Worm (Caenorhabditis elegans) whole organism, mixed stage, embryonic: Measurements from ENCODE around the gene pal-1.

Experiments used
- blmp-1 ChIP-seq: fragments of 150-350 bp; optimal IDR thresholded peaks from 2 replicates; lab custom pipeline; 2014; ENCODE audit warnings: missing biosample characterization, missing genetic modification characterization
- ceh-43 ChIP-seq: fragments of 200-800 bp; sonication (Bioruptor generic); optimal IDR thresholded peaks from 2 replicates; lab custom pipeline; 2018; ENCODE audit warnings: mild to moderate bottlenecking, missing genetic modification characterization, moderate library complexity, missing compliant biosample characterization
- ces-1 ChIP-seq: fragments of 150-350 bp; optimal IDR thresholded peaks from 2 replicates; lab custom pipeline; 2014; ENCODE audit warnings: missing biosample characterization, missing genetic modification reagents, missing genetic modification characterization
- cnd-1 ChIP-seq: fragments of 200-800 bp; sonication (Bioruptor generic); optimal IDR thresholded peaks from 2 replicates; lab custom pipeline; 2018; ENCODE audit warnings: mild to moderate bottlenecking, missing genetic modification characterization, missing compliant biosample characterization
- drap-1 ChIP-seq: fragments of 200-800 bp; sonication (Bioruptor generic); optimal IDR thresholded peaks from 3 replicates; lab custom pipeline; 2018; ENCODE audit warnings: mild to moderate bottlenecking, missing genetic modification characterization, missing compliant biosample characterization
- elt-1 ChIP-seq: sonication (generic microtip); optimal IDR thresholded peaks from 2 replicates; lab custom pipeline; 2017; ENCODE audit warnings: missing genetic modification characterization, mild to moderate bottlenecking, missing compliant biosample characterization, antibody characterized with exemption, moderate library complexity, borderline replicate concordance; ENCODE audit not compliant: insufficient read depth
- elt-3 ChIP-seq: fragments of 150-350 bp; optimal IDR thresholded peaks from 2 replicates; lab custom pipeline; 2014; ENCODE audit warnings: missing biosample characterization, missing genetic modification characterization
- flh-1 ChIP-seq: fragments of 200-800 bp; sonication (Bioruptor generic); optimal IDR thresholded peaks from 2 replicates; lab custom pipeline; 2018; ENCODE audit warnings: mild to moderate bottlenecking, missing genetic modification characterization, moderate library complexity, missing compliant biosample characterization
- ham-2 ChIP-seq: fragments of 200-800 bp; sonication (Bioruptor generic); optimal IDR thresholded peaks from 2 replicates; lab custom pipeline; 2018; ENCODE audit warnings: mild to moderate bottlenecking, missing genetic modification characterization, missing compliant biosample characterization
- hlh-1 ChIP-seq: fragments of 150-350 bp; optimal IDR thresholded peaks from 2 replicates; lab custom pipeline; 2014; ENCODE audit warnings: missing biosample characterization, missing genetic modification reagents, missing genetic modification characterization
- lin-13 ChIP-seq: fragments of 150-350 bp; optimal IDR thresholded peaks from 2 replicates; lab custom pipeline; 2014; ENCODE audit warnings: missing biosample characterization, missing genetic modification characterization
- lin-32 ChIP-seq: fragments of 200-800 bp; sonication (Bioruptor generic); optimal IDR thresholded peaks from 2 replicates; lab custom pipeline; 2018; ENCODE audit warnings: mild to moderate bottlenecking, missing genetic modification characterization, missing compliant biosample characterization
- lsy-2 ChIP-seq: fragments of 150-350 bp; optimal IDR thresholded peaks from 2 replicates; lab custom pipeline; 2014; ENCODE audit warnings: missing biosample characterization, missing genetic modification characterization
- mab-5 ChIP-seq: fragments of 150-350 bp; optimal IDR thresholded peaks from 2 replicates; lab custom pipeline; 2014; ENCODE audit warnings: missing biosample characterization, missing genetic modification characterization
- mep-1 ChIP-seq: fragments of 150-350 bp; optimal IDR thresholded peaks from 2 replicates; lab custom pipeline; 2017; ENCODE audit warnings: missing biosample characterization, missing genetic modification reagents, missing genetic modification characterization, inconsistent platforms
- mls-2 ChIP-seq: sonication (generic microtip); optimal IDR thresholded peaks from 2 replicates; lab custom pipeline; 2016; ENCODE audit warnings: mild to moderate bottlenecking, missing genetic modification characterization, moderate library complexity, missing compliant biosample characterization
- nhr-2 ChIP-seq: fragments of 150-350 bp; optimal IDR thresholded peaks from 2 replicates; lab custom pipeline; 2014; ENCODE audit warnings: missing biosample characterization, missing genetic modification characterization
- nhr-237 ChIP-seq: fragments of 150-350 bp; optimal IDR thresholded peaks from 2 replicates; lab custom pipeline; 2014; ENCODE audit warnings: missing biosample characterization, missing genetic modification characterization
- nhr-28 ChIP-seq: fragments of 150-350 bp; optimal IDR thresholded peaks from 2 replicates; lab custom pipeline; 2014; ENCODE audit warnings: missing biosample characterization, missing genetic modification characterization
- nhr-76 ChIP-seq: sonication (generic microtip); optimal IDR thresholded peaks from 2 replicates; lab custom pipeline; 2017; ENCODE audit warnings: missing biosample characterization, missing genetic modification characterization
- sem-2 ChIP-seq: fragments of 200-800 bp; sonication (Bioruptor generic); optimal IDR thresholded peaks from 2 replicates; lab custom pipeline; 2018; ENCODE audit warnings: mild to moderate bottlenecking, missing genetic modification characterization, missing compliant biosample characterization
- snpc-4 ChIP-seq: fragments of 150-350 bp; optimal IDR thresholded peaks from 2 replicates; lab custom pipeline; 2014; ENCODE audit warnings: missing biosample characterization, missing genetic modification characterization
- tbx-8 ChIP-seq: fragments of 200-800 bp; sonication (Bioruptor generic); optimal IDR thresholded peaks from 2 replicates; lab custom pipeline; 2018; ENCODE audit warnings: mild to moderate bottlenecking, missing genetic modification characterization, moderate library complexity, missing compliant biosample characterization
- unc-39 ChIP-seq: fragments of 150-350 bp; optimal IDR thresholded peaks from 2 replicates; lab custom pipeline; 2014; ENCODE audit warnings: missing biosample characterization, missing genetic modification characterization
- unc-62 ChIP-seq: fragments of 150-350 bp; optimal IDR thresholded peaks from 2 replicates; lab custom pipeline; 2014; ENCODE audit warnings: missing biosample characterization, missing genetic modification reagents, missing genetic modification characterization
- zip-8 ChIP-seq: fragments of 150-350 bp; optimal IDR thresholded peaks from 2 replicates; lab custom pipeline; 2014; ENCODE audit warnings: missing biosample characterization, missing genetic modification characterization
- ztf-11 ChIP-seq: fragments of 150-350 bp; optimal IDR thresholded peaks from 2 replicates; lab custom pipeline; 2014; ENCODE audit warnings: missing biosample characterization, missing genetic modification characterization

Gene pal-1

ce11 chrIII:4842173-4842572 lies 32.8 kb upstream of the pal-1 start, which contains the start of gene clec-156:
Gene clec-156, minus strand, starts transcription at chrIII:4842273.
- TF ChIP-seq nhr-237 (tag; lab: Kevin White, UChicago) (no peak), mab-5 (tag; lab: Kevin White, UChicago) (no peak), elt-1 (no peak), sem-2 (no peak), mls-2 (tag; lab: Kevin White, UChicago) (no peak), flh-1 (no peak), unc-39 (tag; lab: Kevin White, UChicago) (no peak)

DNA sequence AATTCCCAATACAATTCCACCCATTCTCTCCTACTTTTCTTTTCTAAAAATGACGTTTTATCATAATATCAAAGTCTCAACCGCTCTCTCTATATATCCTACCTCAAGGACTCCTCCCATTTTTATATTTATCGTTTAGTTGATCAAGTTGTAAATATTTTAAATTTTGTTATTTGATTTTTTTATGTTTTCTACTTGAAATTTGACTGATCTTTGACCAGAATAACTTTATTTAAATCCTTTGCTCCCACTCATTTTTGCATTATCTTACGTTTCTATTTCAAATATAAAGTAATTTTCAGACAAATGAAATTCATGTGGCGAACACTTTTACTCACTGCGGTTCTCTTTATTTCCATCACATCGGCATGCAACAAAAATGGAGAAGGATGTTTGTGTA lies 28.1 kb upstream of the pal-1 start, which contains the start of the genes acbp-7 and F26A1.19:
Gene acbp-7, plus strand, starts transcription at position 301 of the 400 bp plus-strand sequence.
Gene F26A1.19, plus strand, starts transcription at position 303 of the 400 bp plus-strand sequence.
- TF ChIP-seq hlh-1 (tag; lab: Kevin White, UChicago), result no peak
- TF ChIP-seq mab-5 (tag; lab: Kevin White, UChicago), result no peak
- no peak for TF ChIP-seq ces-1 (GFP tag; lab: Kevin White, UChicago)
- TF ChIP-seq nhr-76 (tag; lab: Kevin White, UChicago), result no peak
- TF ChIP-seq drap-1 (GFP tag; lab: Kevin White, UChicago), result no peak

- no peak for TF ChIP-seq nhr-2 (tag; lab: Kevin White, UChicago)
- TF ChIP-seq ham-2 (GFP tag; lab: Kevin White, UChicago), result no peak
- no peak for TF ChIP-seq lin-32 (GFP tag; lab: Kevin White, UChicago)
- TF ChIP-seq mab-5 (tag; lab: Kevin White, UChicago), result no peak
- TF ChIP-seq lin-13 (tag; lab: Kevin White, UChicago), result no peak
- TF ChIP-seq tbx-8, result no peak
- TF ChIP-seq, all 35 proteins: peak for 0
Observed at ce11 chrIII:4830207-4830606, 20.8 kb upstream of the pal-1 start, which contains the start of gene nspd-9. Gene nspd-9, minus strand, starts transcription at chrIII:4830307.

ce11 chrIII:4829440-4829839 lies 20.1 kb upstream of the pal-1 start, which contains the start of gene F26A1.9:
Gene F26A1.9, minus strand, starts transcription at chrIII:4829540.
- TF ChIP-seq tbx-8, result no peak

DNA sequence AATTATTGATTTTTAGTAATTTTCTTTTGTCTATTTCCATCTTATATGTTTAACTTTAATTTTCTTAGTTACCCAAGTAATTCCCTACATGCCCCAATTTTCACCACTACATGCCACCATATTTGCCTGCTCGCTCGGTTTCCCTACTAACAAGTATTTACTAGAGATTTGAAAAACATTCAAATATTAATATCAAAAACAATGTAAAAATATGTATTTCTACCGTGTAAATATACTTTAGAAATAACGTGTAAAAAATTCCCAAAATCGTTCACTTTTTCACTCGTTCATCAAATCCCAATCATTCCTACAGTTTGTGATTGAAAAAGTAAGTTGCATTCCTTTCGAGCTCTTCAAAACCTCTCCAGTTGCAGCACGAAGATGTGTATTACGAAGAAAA lies 17.2 kb upstream of the pal-1 start, which contains the start of gene F26A1.3:
Gene F26A1.3, plus strand, starts transcription at position 301 of the 400 bp plus-strand sequence.
- TF ChIP-seq lsy-2 (tag; lab: Kevin White, UChicago), result no peak
- no peak for TF ChIP-seq nhr-2 (tag; lab: Kevin White, UChicago)
- TF ChIP-seq ztf-11 (tag; lab: Kevin White, UChicago), result no peak
- no peak for TF ChIP-seq elt-3 (tag; lab: Kevin White, UChicago)
- no peak for TF ChIP-seq unc-62
- no peak for TF ChIP-seq ceh-43 (GFP tag; lab: Kevin White, UChicago)
- no peak for TF ChIP-seq cnd-1
- TF ChIP-seq elt-1, result no peak
- TF ChIP-seq lin-32 (GFP tag; lab: Kevin White, UChicago), result no peak
- no peak for TF ChIP-seq zip-8 (tag; lab: Kevin White, UChicago)
- no peak for TF ChIP-seq mep-1 (tag; lab: Kevin White, UChicago)

ce11 chrIII:4822140-4822539 lies 12.8 kb upstream of the pal-1 start, which contains the start of gene F26A1.8:
Gene F26A1.8, minus strand, starts transcription at chrIII:4822240.
- no peak for TF ChIP-seq snpc-4 (tag; lab: Kevin White, UChicago)
- no peak for TF ChIP-seq nhr-28 (tag; lab: Kevin White, UChicago)
- TF ChIP-seq drap-1 (GFP tag; lab: Kevin White, UChicago), result no peak
- no peak for TF ChIP-seq blmp-1 (tag; lab: Kevin White, UChicago)
- no peak for TF ChIP-seq mls-2 (tag; lab: Kevin White, UChicago)

DNA sequence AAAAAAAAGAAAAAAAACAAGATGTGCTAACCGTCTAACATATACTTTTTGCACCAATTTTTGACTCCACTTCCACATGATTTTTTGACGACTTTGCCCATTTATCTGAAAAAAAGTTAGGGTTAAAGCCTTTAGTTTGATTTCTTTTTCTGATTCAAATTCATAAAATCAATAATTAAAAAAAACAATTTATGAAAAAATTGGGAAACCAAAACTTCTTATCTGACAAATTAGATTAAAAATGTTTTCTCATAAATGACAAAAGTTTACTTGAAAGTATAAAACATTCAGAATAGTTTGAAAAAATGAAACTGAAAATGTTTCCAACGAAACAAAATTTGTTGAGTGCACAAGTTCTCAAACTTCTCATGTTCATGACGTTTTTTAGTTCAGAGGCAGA lies 10.5 kb upstream of the pal-1 start, which contains the start of gene F26A1.7:
Gene F26A1.7, minus strand, starts transcription at position 101 of the 400 bp plus-strand sequence.
- TF ChIP-seq lsy-2 (tag; lab: Kevin White, UChicago) (no peak), elt-3 (tag; lab: Kevin White, UChicago) (no peak), unc-39 (tag; lab: Kevin White, UChicago) (no peak)
